Worm (Caenorhabditis elegans) whole organism, L4 larva: ENCODE measurements around the gene acdh-8.

Experiments
- F10B5.3 ChIP-seq: sonication (generic microtip); optimal IDR thresholded peaks from 2 replicates; lab custom pipeline; 2016; ENCODE audit warnings: mild to moderate bottlenecking, missing genetic modification characterization, missing compliant biosample characterization
- F49E8.2 ChIP-seq: sonication (generic microtip); optimal IDR thresholded peaks from 2 replicates; lab custom pipeline; 2016; ENCODE audit warnings: missing compliant biosample characterization, mild to moderate bottlenecking, missing genetic modification characterization, borderline replicate concordance
- T20F7.1 ChIP-seq: fragments of 200-800 bp; sonication (Bioruptor generic); optimal IDR thresholded peaks from 2 replicates; lab custom pipeline; 2018; ENCODE audit warnings: mild to moderate bottlenecking, missing genetic modification characterization, missing compliant biosample characterization
- Y105C5A.15 ChIP-seq: fragments of 200-800 bp; sonication (Bioruptor generic); IDR thresholded peaks from 2 replicates; pipeline ENCODE4 v1.3.6; 2022; ENCODE audit warnings: missing genetic modification characterization, missing compliant biosample characterization
- attf-4 ChIP-seq: sonication (generic microtip); optimal IDR thresholded peaks from 3 replicates; lab custom pipeline; 2017; ENCODE audit warnings: missing biosample characterization, missing genetic modification characterization
- ceh-28 ChIP-seq: fragments of 150-350 bp; optimal IDR thresholded peaks from 2 replicates; lab custom pipeline; 2014; ENCODE audit warnings: missing biosample characterization, missing genetic modification reagents, missing genetic modification characterization
- ceh-32 ChIP-seq: sonication (generic microtip); optimal IDR thresholded peaks from 2 replicates; lab custom pipeline; 2016; ENCODE audit warnings: mild to moderate bottlenecking, missing genetic modification characterization, missing compliant biosample characterization; ENCODE audit not compliant: poor library complexity
- ceh-62 ChIP-seq: sonication (generic microtip); optimal IDR thresholded peaks from 2 replicates; lab custom pipeline; 2017; ENCODE audit warnings: missing biosample characterization, missing genetic modification characterization
- ces-1 ChIP-seq: fragments of 150-350 bp; sonication (generic microtip); optimal IDR thresholded peaks from 4 replicates; lab custom pipeline; 2014; ENCODE audit warnings: missing biosample characterization, missing genetic modification reagents, missing genetic modification characterization
- daf-12 ChIP-seq: fragments of 150-350 bp; optimal IDR thresholded peaks from 2 replicates; lab custom pipeline; 2014; ENCODE audit warnings: missing biosample characterization, missing genetic modification reagents, missing genetic modification characterization
- daf-16 ChIP-seq, 3 experiments: sonication (generic microtip); optimal IDR thresholded peaks; 2 replicates each; lab custom pipeline; 2016 to 2017; ENCODE audit warnings: missing genetic modification characterization in 3 of 3, missing genetic modification reagents in 3 of 3, mild to moderate bottlenecking in 2 of 3, missing compliant biosample characterization in 2 of 3, missing biosample characterization in 1 of 3, moderate library complexity in 1 of 3
- dmd-6 ChIP-seq: fragments of 200-800 bp; sonication (Bioruptor generic); IDR thresholded peaks from 2 replicates; pipeline ENCODE4 v1.3.6; 2022; ENCODE audit warnings: missing genetic modification reagents, missing genetic modification characterization, missing compliant biosample characterization
- egl-27 ChIP-seq: sonication (generic microtip); optimal IDR thresholded peaks from 3 replicates; lab custom pipeline; 2017; ENCODE audit warnings: missing biosample characterization, missing genetic modification reagents, missing genetic modification characterization
- fkh-10 ChIP-seq: fragments of 150-350 bp; optimal IDR thresholded peaks from 2 replicates; lab custom pipeline; 2014; ENCODE audit warnings: missing biosample characterization, missing genetic modification reagents, missing genetic modification characterization
- fos-1 ChIP-seq: fragments of 150-350 bp; optimal IDR thresholded peaks from 2 replicates; lab custom pipeline; 2014; ENCODE audit warnings: missing biosample characterization, missing genetic modification characterization
- gei-8 ChIP-seq: fragments of 200-800 bp; sonication (Bioruptor generic); optimal IDR thresholded peaks from 2 replicates; lab custom pipeline; 2018; ENCODE audit warnings: mild to moderate bottlenecking, missing genetic modification characterization, missing compliant biosample characterization
- hif-1 ChIP-seq, 2 experiments: sonication (generic microtip); optimal IDR thresholded peaks; 2 replicates each; lab custom pipeline; 2016 to 2017; ENCODE audit warnings: missing compliant biosample characterization in 2 of 2, missing genetic modification characterization in 2 of 2, missing genetic modification reagents in 2 of 2, missing genotype in 2 of 2, mild to moderate bottlenecking in 1 of 2
- hlh-11 ChIP-seq: fragments of 200-800 bp; sonication (Bioruptor generic); optimal IDR thresholded peaks from 2 replicates; lab custom pipeline; 2018; ENCODE audit warnings: mild to moderate bottlenecking, missing genetic modification characterization, missing compliant biosample characterization
- hlh-30 ChIP-seq: sonication (generic microtip); optimal IDR thresholded peaks from 2 replicates; lab custom pipeline; 2017; ENCODE audit warnings: antibody characterized with exemption, mild to moderate bottlenecking, missing genetic modification characterization, missing compliant biosample characterization; ENCODE audit not compliant: insufficient read depth
- hmg-1.1 ChIP-seq: fragments of 200-800 bp; sonication (Bioruptor generic); IDR thresholded peaks from 2 replicates; pipeline ENCODE4 v1.3.6; 2022; ENCODE audit warnings: missing genetic modification reagents, missing genetic modification characterization, missing compliant biosample characterization
- lin-13 ChIP-seq: fragments of 150-350 bp; optimal IDR thresholded peaks from 2 replicates; lab custom pipeline; 2014; ENCODE audit warnings: missing biosample characterization, missing genetic modification reagents, missing genetic modification characterization
- lin-15B ChIP-seq: fragments of 150-350 bp; sonication (generic microtip); optimal IDR thresholded peaks from 3 replicates; lab custom pipeline; 2014; ENCODE audit warnings: missing biosample characterization, missing genetic modification characterization
- lin-29 ChIP-seq: fragments of 200-800 bp; sonication (Bioruptor generic); IDR thresholded peaks from 2 replicates; pipeline ENCODE4 v1.3.6; 2022; ENCODE audit warnings: missing genetic modification reagents, missing genetic modification characterization, missing compliant biosample characterization
- lir-3 ChIP-seq: sonication (generic microtip); optimal IDR thresholded peaks from 2 replicates; lab custom pipeline; 2016; ENCODE audit warnings: mild to moderate bottlenecking, missing genetic modification characterization, missing compliant biosample characterization
- lsy-2 ChIP-seq, 2 experiments: fragments of 150-350 bp in 1 of 2; sonication (generic microtip) in 1 of 2; optimal IDR thresholded peaks; 2 replicates each; lab custom pipeline; 2014 to 2017; ENCODE audit warnings: missing biosample characterization in 2 of 2, missing genetic modification characterization in 2 of 2
- mdl-1 ChIP-seq, 2 experiments: fragments of 150-350 bp in 1 of 2; sonication (generic microtip) in 1 of 2; optimal IDR thresholded peaks; 2 replicates each; lab custom pipeline; 2014 to 2017; ENCODE audit warnings: missing biosample characterization in 2 of 2, missing genetic modification characterization in 2 of 2
- mep-1 ChIP-seq: fragments of 150-350 bp; sonication (generic microtip); optimal IDR thresholded peaks from 3 replicates; lab custom pipeline; 2014; ENCODE audit warnings: missing biosample characterization, missing genetic modification characterization
- mxl-3 ChIP-seq: fragments of 200-800 bp; sonication (Bioruptor generic); optimal IDR thresholded peaks from 2 replicates; lab custom pipeline; 2018; ENCODE audit warnings: mild to moderate bottlenecking, missing genetic modification characterization, missing compliant biosample characterization
- nhr-10 ChIP-seq: fragments of 150-350 bp; optimal IDR thresholded peaks from 2 replicates; lab custom pipeline; 2014; ENCODE audit warnings: missing biosample characterization, missing genetic modification characterization
- nhr-102 ChIP-seq: sonication (generic microtip); optimal IDR thresholded peaks from 2 replicates; lab custom pipeline; 2016; ENCODE audit warnings: mild to moderate bottlenecking, missing genetic modification characterization, moderate library complexity, missing compliant biosample characterization
- nhr-237 ChIP-seq: sonication (generic microtip); optimal IDR thresholded peaks from 2 replicates; lab custom pipeline; 2017; ENCODE audit warnings: missing biosample characterization, missing genetic modification characterization
- nhr-28 ChIP-seq: fragments of 150-350 bp; optimal IDR thresholded peaks from 2 replicates; lab custom pipeline; 2014; ENCODE audit warnings: missing biosample characterization, missing genetic modification characterization
- nhr-42 ChIP-seq: fragments of 200-800 bp; sonication (Bioruptor generic); IDR thresholded peaks from 2 replicates; pipeline ENCODE4 v1.3.6; 2022; ENCODE audit warnings: missing genetic modification characterization, missing compliant biosample characterization
- nhr-6 ChIP-seq: fragments of 150-350 bp; optimal IDR thresholded peaks from 2 replicates; lab custom pipeline; 2014; ENCODE audit warnings: missing biosample characterization, missing genetic modification characterization
- nhr-76 ChIP-seq: fragments of 150-350 bp; optimal IDR thresholded peaks from 2 replicates; lab custom pipeline; 2014; ENCODE audit warnings: missing biosample characterization, missing genetic modification characterization
- nhr-77 ChIP-seq: fragments of 150-350 bp; optimal IDR thresholded peaks from 2 replicates; lab custom pipeline; 2014; ENCODE audit warnings: missing biosample characterization, missing genetic modification characterization
- pha-4 ChIP-seq, 2 experiments: fragments of 150-350 bp in 1 of 2; fragments of 200-800 bp in 1 of 2; sonication (Bioruptor generic) in 1 of 2; IDR thresholded peaks in 1 of 2; optimal IDR thresholded peaks in 1 of 2; 2 replicates each; pipeline versions ENCODE4 v1.3.6 to Lab custom; 2014 to 2022; ENCODE audit warnings: missing genetic modification characterization in 2 of 2, missing genetic modification reagents in 2 of 2, missing biosample characterization in 1 of 2, missing compliant biosample characterization in 1 of 2
- pqm-1 ChIP-seq: sonication (generic microtip); optimal IDR thresholded peaks from 2 replicates; lab custom pipeline; 2017; ENCODE audit warnings: missing biosample characterization, missing genetic modification characterization
- sdz-12 ChIP-seq: fragments of 200-800 bp; sonication (Bioruptor generic); optimal IDR thresholded peaks from 2 replicates; lab custom pipeline; 2018; ENCODE audit warnings: mild to moderate bottlenecking, missing genetic modification characterization, missing compliant biosample characterization
- set-16 ChIP-seq: fragments of 200-800 bp; sonication (Bioruptor generic); IDR thresholded peaks from 2 replicates; pipeline ENCODE4 v1.3.6; 2022; ENCODE audit warnings: missing genetic modification reagents, missing genetic modification characterization, missing compliant biosample characterization
- skn-1 ChIP-seq: fragments of 150-350 bp; optimal IDR thresholded peaks from 2 replicates; lab custom pipeline; 2014; ENCODE audit warnings: missing biosample characterization, missing genetic modification characterization
- tag-97 ChIP-seq: fragments of 200-800 bp; sonication (Bioruptor generic); IDR thresholded peaks from 2 replicates; pipeline ENCODE4 v1.3.6; 2022; ENCODE audit warnings: missing genetic modification characterization, missing compliant biosample characterization
- tra-1 ChIP-seq: fragments of 200-800 bp; sonication (Bioruptor generic); IDR thresholded peaks from 2 replicates; pipeline ENCODE4 v1.3.6; 2022; ENCODE audit warnings: missing genetic modification reagents, missing genetic modification characterization, missing compliant biosample characterization
- vab-7 ChIP-seq: fragments of 200-800 bp; sonication (Bioruptor generic); IDR thresholded peaks from 2 replicates; pipeline ENCODE4 v1.3.6; 2022; ENCODE audit warnings: missing genetic modification reagents, missing genetic modification characterization, missing compliant biosample characterization
- ztf-11 ChIP-seq: fragments of 150-350 bp; optimal IDR thresholded peaks from 2 replicates; lab custom pipeline; 2014; ENCODE audit warnings: missing biosample characterization, missing genetic modification characterization

The acdh-8 gene

ce11 chrII:5794195-5794594 is at the start of gene acdh-8:
Gene acdh-8, plus strand, starts transcription at chrII:5794495.
- TF ChIP-seq attf-4 (tag; lab: Kevin White, UChicago) (no peak), ces-1 (GFP tag; lab: Kevin White, UChicago) (no peak), nhr-42 (GFP tag; lab: Robert Waterston, UW) (no peak), nhr-102 (tag; lab: Kevin White, UChicago) (no peak), hmg-1.1 (GFP tag; lab: Robert Waterston, UW) (no peak), egl-27 (tag; lab: Kevin White, UChicago) (no peak), ceh-62 (no peak), nhr-237 (tag; lab: Kevin White, UChicago) (no peak), fos-1 (no peak), hlh-30 (tag; lab: Kevin White, UChicago) (no peak), lin-29 (GFP tag; lab: Robert Waterston, UW) (no peak), lir-3 (no peak)

DNA sequence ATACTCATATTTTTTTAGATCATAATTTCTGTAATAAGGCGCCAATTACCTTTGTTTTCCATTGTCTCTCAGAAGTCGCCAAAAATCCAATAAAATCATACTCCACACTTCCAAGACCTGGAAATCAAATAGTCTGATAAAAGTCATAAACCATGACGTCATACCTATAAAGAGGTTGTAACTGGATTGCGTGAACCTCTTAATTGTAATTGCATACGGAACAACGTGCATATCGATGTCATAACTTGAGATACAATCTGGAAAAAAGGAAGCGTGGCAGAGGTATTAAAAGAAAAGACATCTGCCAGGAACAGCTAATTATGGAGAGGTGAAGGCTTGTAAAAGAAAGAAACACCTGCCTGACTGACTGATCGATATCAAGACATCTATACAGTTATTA is 49.2 kb upstream of the acdh-8 start, which contains the start of gene F10C1.9:
F10C1.9 (minus strand) TSS at position 197 of the 400 bp plus-strand sequence.
- TF ChIP-seq dmd-6 (GFP tag; lab: Robert Waterston, UW) = 0 out of 2 replicates have a peak, but pooled peaks have one; percentile 17
- TF ChIP-seq vab-7 (GFP tag; lab: Robert Waterston, UW) = no peak

DNA sequence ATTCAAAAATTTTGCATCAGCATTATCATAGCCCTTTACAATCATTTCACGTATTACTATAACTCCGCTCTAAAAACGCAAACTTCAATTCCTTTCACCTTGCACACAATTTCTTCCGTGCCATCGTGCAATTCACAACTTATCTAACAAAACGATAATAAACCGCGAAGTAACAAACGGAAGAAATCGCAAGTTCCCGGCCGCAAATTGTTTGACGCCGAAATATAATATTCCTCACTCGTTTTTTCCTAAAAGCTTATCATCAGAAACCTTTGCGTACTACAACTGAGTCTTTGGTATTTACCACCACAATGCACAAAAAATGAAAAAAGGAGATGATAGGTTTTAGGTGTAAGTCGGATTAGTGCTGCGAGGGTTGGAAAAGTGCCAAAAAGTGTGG is 47.0 kb upstream of the acdh-8 start:
- TF ChIP-seq fkh-10 (GFP tag; lab: Kevin White, UChicago) (no peak), daf-16 (GFP tag; optimal IDR thresholded peaks at IDR 0.05; lab: Kevin White, UChicago) (no peak), daf-16 (tag; optimal IDR thresholded peaks at IDR 0.05; lab: Kevin White, UChicago) (peak; percentile 27), gei-8 (GFP tag; lab: Kevin White, UChicago) (no peak), Y105C5A.15 (GFP tag; lab: Robert Waterston, UW) (no peak), hlh-30 (tag; lab: Kevin White, UChicago) (no peak), ztf-11 (no peak), dmd-6 (GFP tag; lab: Robert Waterston, UW) (peak; percentile 21; the same call in 1 of the 2 replicates), nhr-28 (tag; lab: Kevin White, UChicago) (peak; percentile 72), egl-27 (tag; lab: Kevin White, UChicago) (no peak), hif-1 (tag; optimal IDR thresholded peaks at IDR 0.05; lab: Kevin White, UChicago) (no peak), lsy-2 (tag; optimal IDR thresholded peaks at IDR 0.05; lab: Kevin White, UChicago) (no peak), hlh-11 (tag; lab: Kevin White, UChicago) (peak; percentile 30), pqm-1 (peak; percentile 73)

ce11 chrII:5748395-5748794 is 45.9 kb upstream of the acdh-8 start:
- TF ChIP-seq F49E8.2 (tag; lab: Kevin White, UChicago) = no peak
- no peak for TF ChIP-seq lin-15B
- peak; percentile 72 for TF ChIP-seq nhr-28 (tag; lab: Kevin White, UChicago)
- peak; percentile 100 for TF ChIP-seq pqm-1
- TF ChIP-seq mxl-3 (GFP tag; lab: Kevin White, UChicago) = peak; percentile 14
- peak; percentile 25; the same call in 1 of the 2 replicates for TF ChIP-seq pha-4 (GFP tag; IDR thresholded peaks at IDR 0.05; lab: Robert Waterston, UW)
- no peak for TF ChIP-seq pha-4 (tag; optimal IDR thresholded peaks at IDR 0.05; lab: Kevin White, UChicago)
- TF ChIP-seq sdz-12 (GFP tag; lab: Kevin White, UChicago) = no peak
- TF ChIP-seq tag-97 = no peak
- TF ChIP-seq tra-1 (GFP tag; lab: Robert Waterston, UW) = peak; percentile 45; the same call in 1 of the 2 replicates
- no peak for TF ChIP-seq skn-1 (tag; lab: Kevin White, UChicago)
- no peak for TF ChIP-seq nhr-6 (tag; lab: Kevin White, UChicago)
- no peak for TF ChIP-seq ceh-28 (tag; lab: Kevin White, UChicago)
- TF ChIP-seq nhr-10 (tag; lab: Kevin White, UChicago) = peak; percentile 46
- TF ChIP-seq nhr-77 = no peak
- TF ChIP-seq daf-16 (GFP tag; optimal IDR thresholded peaks at IDR 0.05; lab: Kevin White, UChicago) = peak in 1 of 2 experiments; percentile 0
- TF ChIP-seq daf-16 (tag; optimal IDR thresholded peaks at IDR 0.05; lab: Kevin White, UChicago) = peak; percentile 78
- TF ChIP-seq nhr-76 = no peak
- TF ChIP-seq mdl-1 (tag; optimal IDR thresholded peaks at IDR 0.05; lab: Kevin White, UChicago) = no peak
- TF ChIP-seq ceh-32 = no peak
- TF ChIP-seq mep-1 (tag; lab: Kevin White, UChicago) = peak; percentile 40
- no peak for TF ChIP-seq daf-12 (tag; lab: Kevin White, UChicago)
- TF ChIP-seq T20F7.1 (GFP tag; lab: Kevin White, UChicago) = no peak
- TF ChIP-seq set-16 (GFP tag; lab: Robert Waterston, UW) = no peak
- TF ChIP-seq lin-13 = no peak
- TF ChIP-seq F10B5.3 = no peak
